Fruit fly (Drosophila melanogaster) Kc167 (cell line): ENCODE data around the gene CG32071.

ENCODE experiments used
- Myc ChIP-seq: fragments of >200 bp; optimal IDR thresholded peaks from 2 replicates; lab custom pipeline; 2017; ENCODE audit warnings: missing external identifiers
- Sin3A ChIP-seq: fragments of >200 bp; optimal IDR thresholded peaks from 2 replicates; lab custom pipeline; 2018; ENCODE audit warnings: missing external identifiers
- h ChIP-seq: fragments of >200 bp; optimal IDR thresholded peaks from 3 replicates; lab custom pipeline; 2018; ENCODE audit warnings: missing external identifiers
- insv ChIP-seq: fragments of >200 bp; optimal IDR thresholded peaks from 3 replicates; lab custom pipeline; 2018; ENCODE audit warnings: missing external identifiers
- psq ChIP-seq: fragments of >200 bp; optimal IDR thresholded peaks from 2 replicates; lab custom pipeline; 2017; ENCODE audit warnings: missing external identifiers
- ttk ChIP-seq: sonication (Bioruptor generic); optimal IDR thresholded peaks from 2 replicates; lab custom pipeline; 2017; ENCODE audit warnings: missing external identifiers

The CG32071 gene

dm6 chr3L:11125636-11126532 lies 22.2 kb upstream of the CG32071 start:
- TF ChIP-seq Sin3A (lab: Kevin White, UChicago) (no peak), psq (no peak), Myc (lab: Kevin White, UChicago) (no peak), ttk (lab: Kevin White, UChicago) (no peak), h (no peak), insv (lab: Kevin White, UChicago) (no peak)

dm6 chr3L:11124841-11125240 lies 21.2 kb upstream of the CG32071 start:
- TF ChIP-seq Sin3A (lab: Kevin White, UChicago) = no peak
- no peak for TF ChIP-seq Myc (lab: Kevin White, UChicago)
- no peak for TF ChIP-seq ttk (lab: Kevin White, UChicago)
- no peak for TF ChIP-seq h
- TF ChIP-seq psq = no peak
- no peak for TF ChIP-seq insv (lab: Kevin White, UChicago)

- no peak for TF ChIP-seq ttk (lab: Kevin White, UChicago)
- no peak for TF ChIP-seq Sin3A (lab: Kevin White, UChicago)
- TF ChIP-seq Myc (lab: Kevin White, UChicago) = no peak
- TF ChIP-seq insv (lab: Kevin White, UChicago) = no peak
- TF ChIP-seq psq = no peak
- no peak for TF ChIP-seq h
These were observed 20.8 kb upstream of the CG32071 start for dm6 chr3L:11124439-11124838.

dm6 chr3L:11123598-11124284 lies 20.1 kb upstream of the CG32071 start:
- TF ChIP-seq insv (lab: Kevin White, UChicago) = no peak
- no peak for TF ChIP-seq h
- no peak for TF ChIP-seq Sin3A (lab: Kevin White, UChicago)
- no peak for TF ChIP-seq psq
- TF ChIP-seq Myc (lab: Kevin White, UChicago) = no peak
- TF ChIP-seq ttk (lab: Kevin White, UChicago) = no peak

dm6 chr3L:11123088-11123487 lies 19.4 kb upstream of the CG32071 start, which contains the start of the genes Ufd1 and NaPi-III:
Ufd1 (minus strand) TSS chr3L:11123216.
NaPi-III (plus strand) TSS chr3L:11123348.
- TF ChIP-seq Sin3A (lab: Kevin White, UChicago) = no peak
- no peak for TF ChIP-seq Myc (lab: Kevin White, UChicago)
- TF ChIP-seq insv (lab: Kevin White, UChicago) = no peak
- TF ChIP-seq ttk (lab: Kevin White, UChicago) = no peak
- no peak for TF ChIP-seq psq
- TF ChIP-seq h = no peak

- no peak for TF ChIP-seq psq
- TF ChIP-seq Myc (lab: Kevin White, UChicago) = no peak
- TF ChIP-seq Sin3A (lab: Kevin White, UChicago) = no peak
- TF ChIP-seq insv (lab: Kevin White, UChicago) = no peak
- no peak for TF ChIP-seq h
- no peak for TF ChIP-seq ttk (lab: Kevin White, UChicago)
These were observed 16.8 kb upstream of the CG32071 start, which contains the start of the genes FoxK and mRpL2 for dm6 chr3L:11120419-11120958. FoxK (minus strand) TSS chr3L:11120783. mRpL2 (plus strand) TSS chr3L:11120847.

dm6 chr3L:11119901-11120418 lies 16.3 kb upstream of the CG32071 start:
- TF ChIP-seq psq = no peak
- no peak for TF ChIP-seq Sin3A (lab: Kevin White, UChicago)
- no peak for TF ChIP-seq h
- no peak for TF ChIP-seq ttk (lab: Kevin White, UChicago)
- TF ChIP-seq Myc (lab: Kevin White, UChicago) = no peak
- no peak for TF ChIP-seq insv (lab: Kevin White, UChicago)

- no peak for TF ChIP-seq psq
- no peak for TF ChIP-seq Myc (lab: Kevin White, UChicago)
- no peak for TF ChIP-seq ttk (lab: Kevin White, UChicago)
- TF ChIP-seq h = no peak
These were observed 15.8 kb upstream of the CG32071 start for dm6 chr3L:11119396-11119900.

- TF ChIP-seq ttk (lab: Kevin White, UChicago) (no peak), Myc (lab: Kevin White, UChicago) (no peak), insv (lab: Kevin White, UChicago) (no peak)
These were observed 15.1 kb upstream of the CG32071 start for dm6 chr3L:11118627-11119395.

- no peak for TF ChIP-seq insv (lab: Kevin White, UChicago)
- TF ChIP-seq Sin3A (lab: Kevin White, UChicago) = no peak
- no peak for TF ChIP-seq h
- no peak for TF ChIP-seq psq
- no peak for TF ChIP-seq Myc (lab: Kevin White, UChicago)
- TF ChIP-seq ttk (lab: Kevin White, UChicago) = no peak
These were observed 14.1 kb upstream of the CG32071 start for dm6 chr3L:11117733-11118132.
